Fruit fly (Drosophila melanogaster): ENCODE results near the gene CG17544.
A peak's percentile ranks its signal among the peaks of the same experiment; 100 is the strongest.

The CG17544 gene

dm6 chr2L:19426330-19426781 is 28.1 kb upstream of the CG17544 start, which contains the start of gene Pax (continued):
- TF ChIP-seq CG9817 (tag; optimal IDR thresholded peaks at IDR 0.05) (no peak), sc (optimal IDR thresholded peaks at IDR 0.05) (no peak), sc (GFP tag; optimal IDR thresholded peaks at IDR 0.05) (no peak), D19B (GFP tag; optimal IDR thresholded peaks at IDR 0.05) (no peak), tin (GFP tag; optimal IDR thresholded peaks at IDR 0.05) (no peak), Optix (GFP tag; IDR thresholded peaks at IDR 0.05) (no peak), CG8388 (GFP tag; optimal IDR thresholded peaks at IDR 0.05) (no peak), fru (optimal IDR thresholded peaks at IDR 0.05) (no peak), ato (GFP tag; IDR thresholded peaks at IDR 0.05; ENCODE audit: partially characterized antibody) (peak; percentile 92), CG43689 (GFP tag; IDR thresholded peaks at IDR 0.05) (no peak), CG34376 (GFP tag; optimal IDR thresholded peaks at IDR 0.05) (peak; percentile 68), vvl (GFP tag; IDR thresholded peaks at IDR 0.05) (peak; percentile 15; the same call in 1 of the 2 replicates), seq (GFP tag; IDR thresholded peaks at IDR 0.05) (no peak), CG10147 (GFP tag; optimal IDR thresholded peaks at IDR 0.05) (no peak), run (tag; optimal IDR thresholded peaks at IDR 0.05) (no peak), nau (GFP tag; optimal IDR thresholded peaks at IDR 0.05) (no peak), scrt (GFP tag; optimal IDR thresholded peaks at IDR 0.05) (no peak), CG10654 (GFP tag; optimal IDR thresholded peaks at IDR 0.05) (no peak), fd3F (GFP tag; optimal IDR thresholded peaks at IDR 0.05) (no peak), ab (GFP tag; optimal IDR thresholded peaks at IDR 0.05) (no peak), sd (tag; optimal IDR thresholded peaks at IDR 0.05) (peak; percentile 46), Lim3 (GFP tag; IDR thresholded peaks at IDR 0.05) (no peak), CHES-1-like (GFP tag; optimal IDR thresholded peaks at IDR 0.05) (no peak), Sox102F (GFP tag; optimal IDR thresholded peaks at IDR 0.05) (no peak), B-H2 (GFP tag; optimal IDR thresholded peaks at IDR 0.05) (no peak), CG14441 (GFP tag; IDR thresholded peaks at IDR 0.05) (no peak), pros (GFP tag; optimal IDR thresholded peaks at IDR 0.05) (peak; percentile 19), pnt (GFP tag; optimal IDR thresholded peaks at IDR 0.05) (no peak), Usf (GFP tag; optimal IDR thresholded peaks at IDR 0.05) (no peak), repo (GFP tag; optimal IDR thresholded peaks at IDR 0.05) (no peak), toy (GFP tag; IDR thresholded peaks at IDR 0.05) (no peak), Nf-YB (GFP tag; optimal IDR thresholded peaks at IDR 0.05) (peak; percentile 78), E2f1 (GFP tag; IDR thresholded peaks at IDR 0.05) (no peak), en (GFP tag; optimal IDR thresholded peaks at IDR 0.05) (no peak), CG3847 (GFP tag; IDR thresholded peaks at IDR 0.05) (no peak), Elba2 (GFP tag; optimal IDR thresholded peaks at IDR 0.05) (no peak), BEAF-32 (GFP tag; optimal IDR thresholded peaks at IDR 0.05) (peak; percentile 93), CG3065 (GFP tag; optimal IDR thresholded peaks at IDR 0.05) (no peak), ttk (GFP tag; IDR thresholded peaks at IDR 0.05) (no peak), CG42726 (GFP tag; IDR thresholded peaks at IDR 0.05; ENCODE audit: partially characterized antibody) (peak; percentile 98), CG10959 (GFP tag; IDR thresholded peaks at IDR 0.05) (no peak), CG13424 (tag; optimal IDR thresholded peaks at IDR 0.05) (no peak), Ravus (GFP tag; IDR thresholded peaks at IDR 0.05) (no peak), CG16815 (GFP tag; optimal IDR thresholded peaks at IDR 0.05) (no peak), D (optimal IDR thresholded peaks at IDR 0.05) (no peak), D (GFP tag; optimal IDR thresholded peaks at IDR 0.05) (no peak), CG18619 (GFP tag; optimal IDR thresholded peaks at IDR 0.05) (no peak), da (GFP tag; optimal IDR thresholded peaks at IDR 0.05) (no peak), Ssrp (tag; optimal IDR thresholded peaks at IDR 0.05) (no peak), mirr (GFP tag; optimal IDR thresholded peaks at IDR 0.05) (no peak), Eip74EF (GFP tag; optimal IDR thresholded peaks at IDR 0.05) (no peak), CG11456 (GFP tag; IDR thresholded peaks at IDR 0.05) (no peak), dimm (GFP tag; IDR thresholded peaks at IDR 0.05) (no peak)
